Worm (Caenorhabditis elegans) whole organism, young adult: ENCODE results near the gene oxi-1.

Experiments used
- B0019.2 ChIP-seq: fragments of 200-800 bp; sonication (Bioruptor generic); conservative IDR thresholded peaks from 2 replicates; pipeline ENCODE4 v1.3.6; 2022; ENCODE audit warnings: missing genetic modification reagents, missing genetic modification characterization, missing compliant biosample characterization
- B0035.1 ChIP-seq: sonication (generic microtip); optimal IDR thresholded peaks from 2 replicates; lab custom pipeline; 2016; ENCODE audit warnings: missing genetic modification characterization, mild to moderate bottlenecking, missing compliant biosample characterization, missing genotype, missing genetic modification reagents
- B0261.1 ChIP-seq: sonication (generic microtip); optimal IDR thresholded peaks from 2 replicates; lab custom pipeline; 2016; ENCODE audit warnings: mild to moderate bottlenecking, missing genetic modification characterization, moderate library complexity, missing compliant biosample characterization
- B0336.3 ChIP-seq: fragments of 200-800 bp; sonication (Bioruptor generic); IDR thresholded peaks from 2 replicates; pipeline ENCODE4 v1.3.6; 2022; ENCODE audit warnings: missing genetic modification characterization, missing compliant biosample characterization
- C06A6.2 ChIP-seq: fragments of 200-800 bp; sonication (Bioruptor generic); conservative IDR thresholded peaks from 2 replicates; pipeline ENCODE4 v1.3.6; 2022; ENCODE audit warnings: missing genetic modification characterization, missing compliant biosample characterization
- F33H1.4 ChIP-seq: fragments of 200-800 bp; sonication (Bioruptor generic); IDR thresholded peaks from 2 replicates; pipeline ENCODE4 v1.3.6; 2022; ENCODE audit warnings: missing genetic modification reagents, missing genetic modification characterization, missing compliant biosample characterization
- F37B4.10 ChIP-seq: fragments of 200-800 bp; sonication (Bioruptor generic); IDR thresholded peaks from 2 replicates; pipeline ENCODE4 v1.3.6; 2022; ENCODE audit warnings: missing genetic modification characterization, missing compliant biosample characterization
- F52B5.7 ChIP-seq: sonication (generic microtip); optimal IDR thresholded peaks from 2 replicates; lab custom pipeline; 2016; ENCODE audit warnings: mild to moderate bottlenecking, missing genetic modification characterization, missing compliant biosample characterization
- F57A8.1 ChIP-seq: fragments of 200-800 bp; sonication (Bioruptor generic); optimal IDR thresholded peaks from 2 replicates; lab custom pipeline; 2018; ENCODE audit warnings: mild to moderate bottlenecking, missing genetic modification characterization, moderate library complexity, missing compliant biosample characterization
- K12H6.12 ChIP-seq: fragments of 200-800 bp; sonication (Bioruptor generic); optimal IDR thresholded peaks from 2 replicates; lab custom pipeline; 2018; ENCODE audit warnings: mild to moderate bottlenecking, missing genetic modification characterization, missing compliant biosample characterization
- T07F8.4 ChIP-seq: sonication (generic microtip); optimal IDR thresholded peaks from 2 replicates; lab custom pipeline; 2016; ENCODE audit warnings: mild to moderate bottlenecking, missing genetic modification characterization, moderate library complexity, missing compliant biosample characterization
- Y53G8AR.9 ChIP-seq: fragments of 200-800 bp; sonication (Bioruptor generic); conservative IDR thresholded peaks from 2 replicates; pipeline ENCODE4 v1.3.6; 2022; ENCODE audit warnings: missing genetic modification reagents, missing genetic modification characterization, missing compliant biosample characterization
- akir-1 ChIP-seq: fragments of 200-800 bp; sonication (Bioruptor generic); optimal IDR thresholded peaks from 2 replicates; lab custom pipeline; 2018; ENCODE audit warnings: mild to moderate bottlenecking, missing genetic modification characterization, moderate library complexity, missing compliant biosample characterization
- ama-1 ChIP-seq, 3 experiments: fragments of 150-350 bp in 1 of 3; sonication (generic microtip) in 2 of 3; optimal IDR thresholded peaks; 2 replicates each; lab custom pipeline; 2014 to 2018; ENCODE audit warnings: missing biosample characterization in 2 of 3, missing genetic modification characterization in 2 of 3, missing genetic modification reagents in 2 of 3
- aptf-2 ChIP-seq: fragments of 200-800 bp; sonication (Bioruptor generic); conservative IDR thresholded peaks from 2 replicates; pipeline ENCODE4 v1.3.6; 2022; ENCODE audit warnings: missing genetic modification reagents, missing genetic modification characterization, missing compliant biosample characterization
- atf-7 ChIP-seq: sonication (generic microtip); optimal IDR thresholded peaks from 2 replicates; lab custom pipeline; 2017; ENCODE audit warnings: mild to moderate bottlenecking, missing genetic modification characterization, missing compliant biosample characterization
- athp-1 ChIP-seq: sonication (generic microtip); optimal IDR thresholded peaks from 2 replicates; lab custom pipeline; 2017; ENCODE audit warnings: mild to moderate bottlenecking, missing genetic modification characterization, missing compliant biosample characterization
- bed-2 ChIP-seq: fragments of 200-800 bp; sonication (Bioruptor generic); IDR thresholded peaks from 2 replicates; pipeline ENCODE4 v1.3.6; 2022; ENCODE audit warnings: missing genetic modification reagents, missing genetic modification characterization, missing compliant biosample characterization
- ccch-3 ChIP-seq: fragments of 200-800 bp; sonication (Bioruptor generic); optimal IDR thresholded peaks from 2 replicates; lab custom pipeline; 2018; ENCODE audit warnings: mild to moderate bottlenecking, missing genetic modification characterization, missing compliant biosample characterization
- cebp-2 ChIP-seq: fragments of 200-800 bp; sonication (Bioruptor generic); IDR thresholded peaks from 2 replicates; pipeline ENCODE4 v1.3.6; 2022; ENCODE audit warnings: missing genetic modification characterization, missing compliant biosample characterization
- ceh-27 ChIP-seq: fragments of 200-800 bp; sonication (Bioruptor generic); optimal IDR thresholded peaks from 2 replicates; lab custom pipeline; 2018; ENCODE audit warnings: mild to moderate bottlenecking, missing genetic modification characterization, moderate library complexity, missing compliant biosample characterization
- dpl-1 ChIP-seq: fragments of 150-350 bp; optimal IDR thresholded peaks from 2 replicates; lab custom pipeline; 2014; ENCODE audit warnings: missing biosample characterization, missing genetic modification reagents, missing genetic modification characterization
- efl-1 ChIP-seq: fragments of 150-350 bp; optimal IDR thresholded peaks from 2 replicates; lab custom pipeline; 2014; ENCODE audit warnings: missing biosample characterization, missing genetic modification reagents, missing genetic modification characterization
- egl-44 ChIP-seq: fragments of 200-800 bp; sonication (Bioruptor generic); IDR thresholded peaks from 2 replicates; pipeline ENCODE4 v1.3.6; 2022; ENCODE audit warnings: missing genetic modification reagents, missing genetic modification characterization, missing compliant biosample characterization
- egrh-3 ChIP-seq: fragments of 200-800 bp; sonication (Bioruptor generic); IDR thresholded peaks from 2 replicates; pipeline ENCODE4 v1.3.6; 2022; ENCODE audit warnings: missing genetic modification reagents, missing genetic modification characterization, missing compliant biosample characterization
- hmg-1.2 ChIP-seq: fragments of 200-800 bp; sonication (Bioruptor generic); IDR thresholded peaks from 2 replicates; pipeline ENCODE4 v1.3.6; 2022; ENCODE audit warnings: missing genetic modification reagents, missing genetic modification characterization, missing compliant biosample characterization
- hmg-20 ChIP-seq: fragments of 200-800 bp; sonication (Bioruptor generic); IDR thresholded peaks from 2 replicates; pipeline ENCODE4 v1.3.6; 2022; ENCODE audit warnings: missing genetic modification reagents, missing genetic modification characterization, missing compliant biosample characterization
- hsf-1 ChIP-seq: fragments of 200-800 bp; sonication (Bioruptor generic); IDR thresholded peaks from 2 replicates; pipeline ENCODE4 v1.3.6; 2022; ENCODE audit warnings: missing genetic modification reagents, missing genetic modification characterization, missing compliant biosample characterization
- let-526 ChIP-seq: fragments of 200-800 bp; sonication (Bioruptor generic); IDR thresholded peaks from 2 replicates; pipeline ENCODE4 v1.3.6; 2022; ENCODE audit warnings: missing genetic modification reagents, missing genetic modification characterization, missing compliant biosample characterization
- lir-1 ChIP-seq: fragments of 200-800 bp; sonication (Bioruptor generic); conservative IDR thresholded peaks from 2 replicates; pipeline ENCODE4 v1.3.6; 2022; ENCODE audit warnings: missing genetic modification reagents, missing genetic modification characterization, missing compliant biosample characterization
- lsy-27 ChIP-seq: sonication (generic microtip); optimal IDR thresholded peaks from 2 replicates; lab custom pipeline; 2017; ENCODE audit warnings: missing genetic modification characterization, mild to moderate bottlenecking, missing compliant biosample characterization, antibody characterized with exemption, missing genotype, borderline replicate concordance; ENCODE audit not compliant: insufficient read depth
- madf-10 ChIP-seq: sonication (generic microtip); optimal IDR thresholded peaks from 2 replicates; lab custom pipeline; 2016; ENCODE audit warnings: mild to moderate bottlenecking, missing genetic modification characterization, missing compliant biosample characterization
- nfya-1 ChIP-seq: sonication (generic microtip); optimal IDR thresholded peaks from 2 replicates; lab custom pipeline; 2017; ENCODE audit warnings: antibody characterized with exemption, missing compliant biosample characterization, missing genetic modification characterization, borderline replicate concordance; ENCODE audit not compliant: insufficient read depth
- rpc-1 ChIP-seq, 2 experiments: fragments of 150-350 bp in 1 of 2; sonication (generic microtip) in 1 of 2; optimal IDR thresholded peaks; 2 replicates each; lab custom pipeline; 2014 to 2018; ENCODE audit warnings: missing biosample characterization in 1 of 2, missing genetic modification characterization in 1 of 2, missing genetic modification reagents in 1 of 2, missing genotype in 1 of 2
- snpc-1.3 ChIP-seq: sonication (generic microtip); optimal IDR thresholded peaks from 2 replicates; lab custom pipeline; 2017; ENCODE audit warnings: missing genetic modification characterization, mild to moderate bottlenecking, missing compliant biosample characterization, antibody characterized with exemption, moderate library complexity, missing genotype, missing genetic modification reagents; ENCODE audit not compliant: insufficient read depth
- tbx-9 ChIP-seq: sonication (generic microtip); optimal IDR thresholded peaks from 2 replicates; lab custom pipeline; 2016; ENCODE audit warnings: borderline replicate concordance, missing genetic modification characterization, inconsistent platforms, missing compliant biosample characterization
- tlf-1 ChIP-seq: fragments of 200-800 bp; sonication (Bioruptor generic); optimal IDR thresholded peaks from 2 replicates; lab custom pipeline; 2018; ENCODE audit warnings: mild to moderate bottlenecking, missing genetic modification characterization, missing compliant biosample characterization
- ztf-18 ChIP-seq: sonication (generic microtip); optimal IDR thresholded peaks from 2 replicates; lab custom pipeline; 2016; ENCODE audit warnings: missing genotype, mild to moderate bottlenecking, missing genetic modification characterization, missing compliant biosample characterization
- ztf-22 ChIP-seq: fragments of 200-800 bp; sonication (Bioruptor generic); optimal IDR thresholded peaks from 2 replicates; lab custom pipeline; 2018; ENCODE audit warnings: mild to moderate bottlenecking, missing genetic modification characterization, moderate library complexity, missing compliant biosample characterization
- ztf-26 ChIP-seq: sonication (generic microtip); optimal IDR thresholded peaks from 2 replicates; lab custom pipeline; 2017; ENCODE audit warnings: missing genetic modification characterization, missing compliant biosample characterization
- ztf-28 ChIP-seq: fragments of 200-800 bp; sonication (Bioruptor generic); IDR thresholded peaks from 2 replicates; pipeline ENCODE4 v1.3.6; 2022; ENCODE audit warnings: missing genetic modification reagents, missing genetic modification characterization, missing compliant biosample characterization

The oxi-1 gene

DNA sequence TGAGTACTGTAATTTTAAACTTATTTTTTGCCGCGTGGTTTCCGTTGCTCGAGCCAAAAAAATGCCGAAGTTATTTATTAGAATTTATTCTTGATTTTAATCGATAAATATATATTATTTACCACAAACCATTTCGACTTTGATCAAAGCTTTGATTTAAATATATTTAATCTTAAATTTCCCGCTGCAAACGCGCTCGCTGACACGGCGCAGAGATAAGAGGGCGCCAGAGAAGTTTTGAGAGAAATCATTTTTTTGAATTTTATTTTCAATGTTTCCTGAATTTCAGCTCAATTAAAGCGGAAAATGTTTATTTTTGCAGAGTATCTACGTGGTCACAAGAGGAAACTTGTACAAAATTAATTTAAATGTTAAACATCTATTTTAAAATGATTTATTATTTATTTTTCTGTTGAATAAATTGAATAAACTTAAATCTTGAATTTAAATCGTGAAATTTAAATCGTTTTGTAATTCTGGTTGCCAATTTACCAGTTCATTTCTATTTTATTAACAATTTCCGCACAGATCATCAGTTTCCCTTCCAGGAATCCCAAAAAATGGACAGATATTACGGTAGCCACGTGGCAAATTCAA, 37.8 kb downstream of the oxi-1 start, which contains the start of gene com-1 (continued):
- TF ChIP-seq snpc-1.3 (peak; percentile 25), ceh-27 (no peak), tlf-1 (GFP tag; lab: Kevin White, UChicago) (no peak), athp-1 (tag; lab: Kevin White, UChicago) (no peak), cebp-2 (GFP tag; lab: Robert Waterston, UW) (no peak), ztf-18 (tag; lab: Kevin White, UChicago) (no peak), hmg-20 (GFP tag; lab: Robert Waterston, UW) (no peak), B0336.3 (no peak), hsf-1 (GFP tag; lab: Robert Waterston, UW) (no peak), tbx-9 (tag; lab: Kevin White, UChicago) (no peak), hmg-1.2 (GFP tag; lab: Robert Waterston, UW) (peak; percentile 94), lsy-27 (tag; lab: Kevin White, UChicago) (no peak), rpc-1 (optimal IDR thresholded peaks at IDR 0.05; lab: Kevin White, UChicago) (no peak), rpc-1 (tag; optimal IDR thresholded peaks at IDR 0.05; lab: Kevin White, UChicago) (no peak), egrh-3 (no peak)
- TF ChIP-seq, all 124 proteins: peak for 11

DNA sequence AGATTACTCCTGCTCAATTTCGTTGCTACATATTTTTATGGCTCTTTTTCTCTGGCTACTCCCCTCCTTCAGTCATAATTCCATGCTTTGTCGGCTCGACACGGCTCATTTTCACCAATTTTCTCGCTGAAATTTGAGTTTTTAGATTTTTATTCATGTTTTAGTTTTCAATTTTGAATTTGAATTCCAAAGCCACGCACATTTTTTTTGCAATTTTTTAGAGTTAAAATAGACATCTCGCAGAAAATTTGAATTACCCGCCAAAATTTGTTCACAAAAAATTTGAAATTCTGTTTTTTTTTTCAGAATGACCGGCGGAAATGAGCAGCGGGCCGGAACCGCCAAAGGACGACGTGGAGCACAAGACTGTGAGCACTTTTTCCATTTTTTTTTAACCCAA, 44.3 kb downstream of the oxi-1 start, which contains the start of gene unc-119:
unc-119 (plus strand) TSS at position 301 of the 400 bp plus-strand sequence.
- no peak for TF ChIP-seq hmg-1.2 (GFP tag; lab: Robert Waterston, UW)
- no peak for TF ChIP-seq F57A8.1 (GFP tag; lab: Kevin White, UChicago)
- TF ChIP-seq nfya-1 (tag; lab: Kevin White, UChicago) = no peak
- no peak for TF ChIP-seq B0035.1 (tag; lab: Kevin White, UChicago)
- no peak for TF ChIP-seq akir-1
- TF ChIP-seq bed-2 (GFP tag; lab: Robert Waterston, UW) = no peak
- no peak for TF ChIP-seq ztf-28 (GFP tag; lab: Robert Waterston, UW)
- TF ChIP-seq C06A6.2 (GFP tag; lab: Robert Waterston, UW) = no peak
- TF ChIP-seq Y53G8AR.9 (GFP tag; lab: Robert Waterston, UW) = no peak
- no peak for TF ChIP-seq B0019.2 (GFP tag; lab: Robert Waterston, UW)
- TF ChIP-seq, all 124 proteins: peak for 0

DNA sequence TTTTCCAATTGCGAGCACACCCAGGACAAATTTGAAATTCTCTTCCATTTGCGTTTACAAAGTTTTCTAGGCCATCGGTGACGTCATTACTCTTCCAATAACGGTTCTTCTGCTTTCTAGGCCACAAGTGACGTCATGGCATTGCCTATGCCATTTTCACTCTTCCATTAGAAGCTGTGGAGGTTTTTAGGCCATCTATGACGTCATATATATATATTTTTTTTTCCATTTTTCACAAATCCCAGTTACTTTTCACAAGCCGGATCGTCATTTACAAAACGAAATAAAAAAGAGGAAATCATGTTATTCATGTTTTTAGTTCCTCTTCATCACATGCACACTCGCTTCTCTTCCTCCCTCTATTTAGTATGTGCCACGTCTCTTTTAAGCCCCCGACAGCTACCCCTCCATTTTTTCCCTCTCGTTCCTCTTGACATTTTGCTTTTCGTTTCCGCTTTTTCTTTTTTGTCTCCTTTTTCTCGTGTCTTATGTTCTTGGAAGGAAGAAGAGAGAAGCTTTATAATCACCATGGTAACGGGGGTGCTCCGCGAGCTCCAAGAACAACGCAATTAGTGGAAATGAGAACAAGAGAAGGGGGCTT, 45.0 kb downstream of the oxi-1 start:
- TF ChIP-seq F57A8.1 (GFP tag; lab: Kevin White, UChicago) (no peak), atf-7 (peak; percentile 62), K12H6.12 (tag; lab: Kevin White, UChicago) (peak; percentile 12)

DNA sequence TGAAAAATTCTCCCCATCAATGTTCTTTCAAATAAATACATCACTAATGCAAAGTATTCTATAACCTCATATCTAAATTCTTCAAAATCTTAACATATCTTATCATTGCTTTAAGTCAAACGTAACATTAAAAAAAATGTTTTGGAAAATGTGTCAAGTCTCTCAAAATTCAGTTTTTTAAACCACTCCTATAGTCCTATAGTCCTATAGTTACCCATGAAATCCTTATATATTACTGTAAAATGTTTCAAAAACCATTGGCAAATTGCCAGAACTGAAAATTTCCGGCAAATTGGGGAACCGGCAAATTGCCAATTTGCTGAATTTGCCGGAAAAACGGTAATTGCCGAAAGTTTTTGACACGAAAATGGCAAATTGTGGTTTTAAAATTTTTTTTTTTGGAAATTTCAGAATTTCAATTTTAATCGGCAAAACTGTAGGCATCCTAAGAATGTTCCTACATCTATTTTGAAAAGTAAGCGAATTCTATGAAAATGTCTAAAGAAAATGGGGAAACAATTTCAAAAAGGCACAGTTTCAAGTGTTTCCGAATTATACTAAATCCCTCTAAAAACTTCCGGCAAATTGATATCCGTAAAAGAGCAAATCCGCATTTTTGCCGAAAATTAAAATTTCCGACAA, 46.4 kb downstream of the oxi-1 start:
- TF ChIP-seq F37B4.10 (GFP tag; lab: Robert Waterston, UW) (no peak), C06A6.2 (GFP tag; lab: Robert Waterston, UW) (no peak), ztf-26 (tag; lab: Kevin White, UChicago) (no peak), hmg-1.2 (GFP tag; lab: Robert Waterston, UW) (no peak), egl-44 (GFP tag; lab: Robert Waterston, UW) (no peak), let-526 (GFP tag; lab: Robert Waterston, UW) (no peak), madf-10 (tag; lab: Kevin White, UChicago) (no peak), lir-1 (GFP tag; lab: Robert Waterston, UW) (no peak), egrh-3 (no peak), B0261.1 (no peak), F33H1.4 (no peak), F52B5.7 (no peak), T07F8.4 (tag; lab: Kevin White, UChicago) (no peak), ama-1 (optimal IDR thresholded peaks at IDR 0.05; lab: Kevin White, UChicago) (no peak), ama-1 (GFP tag; optimal IDR thresholded peaks at IDR 0.05; lab: Kevin White, UChicago) (no peak), aptf-2 (GFP tag; lab: Robert Waterston, UW) (no peak), ztf-22 (GFP tag; lab: Kevin White, UChicago) (no peak), ccch-3 (GFP tag; lab: Kevin White, UChicago) (no peak), efl-1 (peak; percentile 54), dpl-1 (GFP tag; lab: Kevin White, UChicago) (peak; percentile 79)
